Worm (Caenorhabditis elegans) whole organism, L1 larva: ENCODE results near the gene fbxa-153.

Source experiments
- C04F5.9 ChIP-seq: sonication (generic microtip); optimal IDR thresholded peaks from 2 replicates; lab custom pipeline; 2016; ENCODE audit warnings: missing genetic modification characterization, missing compliant biosample characterization
- C16A3.4 ChIP-seq: fragments of 150-350 bp; optimal IDR thresholded peaks from 2 replicates; lab custom pipeline; 2014; ENCODE audit warnings: missing biosample characterization, missing genetic modification characterization
- C34B4.2 ChIP-seq: sonication (generic microtip); optimal IDR thresholded peaks from 2 replicates; lab custom pipeline; 2017; ENCODE audit warnings: mild to moderate bottlenecking, missing genetic modification characterization, missing compliant biosample characterization
- F16B12.6 ChIP-seq: fragments of 150-350 bp; optimal IDR thresholded peaks from 2 replicates; lab custom pipeline; 2014; ENCODE audit warnings: missing biosample characterization, missing genetic modification characterization
- blmp-1 ChIP-seq: fragments of 150-350 bp; optimal IDR thresholded peaks from 2 replicates; lab custom pipeline; 2014; ENCODE audit warnings: missing biosample characterization, missing genetic modification characterization
- ceh-82 ChIP-seq, 3 experiments: fragments of 150-350 bp in 1 of 3; sonication (generic microtip) in 2 of 3; optimal IDR thresholded peaks; 2 replicates each; lab custom pipeline; 2014 to 2017; ENCODE audit warnings: missing biosample characterization in 3 of 3, missing genetic modification characterization in 3 of 3
- ceh-88 ChIP-seq: fragments of 200-800 bp; sonication (Bioruptor generic); IDR thresholded peaks from 2 replicates; pipeline ENCODE4 v1.3.6; 2022; ENCODE audit warnings: missing genetic modification characterization, missing compliant biosample characterization
- ces-1 ChIP-seq: fragments of 150-350 bp; optimal IDR thresholded peaks from 2 replicates; lab custom pipeline; 2014; ENCODE audit warnings: missing biosample characterization, missing genetic modification reagents, missing genetic modification characterization
- dpl-1 ChIP-seq, 3 experiments: fragments of 150-350 bp in 2 of 3; sonication (generic microtip) in 1 of 3; optimal IDR thresholded peaks; 2 replicates each; lab custom pipeline; 2014 to 2017; ENCODE audit warnings: missing biosample characterization in 3 of 3, missing genetic modification characterization in 3 of 3, missing genetic modification reagents in 3 of 3
- dsc-1 ChIP-seq: sonication (generic microtip); optimal IDR thresholded peaks from 2 replicates; lab custom pipeline; 2016; ENCODE audit warnings: mild to moderate bottlenecking, missing genetic modification characterization, missing compliant biosample characterization
- efl-1 ChIP-seq, 4 experiments: fragments of 150-350 bp; optimal IDR thresholded peaks in 3 of 4; peaks in 1 of 4; 1 replicate in 1 of 4; 2 replicates in 3 of 4; lab custom pipeline; 2014; ENCODE audit warnings: missing biosample characterization in 2 of 4, missing genetic modification characterization in 2 of 4, missing genetic modification reagents in 2 of 4
- elt-3 ChIP-seq, 6 experiments: fragments of 150-350 bp in 1 of 6; sonication (generic microtip); optimal IDR thresholded peaks; 2 replicates each; lab custom pipeline; 2017 to 2018; ENCODE audit warnings: missing biosample characterization in 6 of 6, missing genetic modification characterization in 6 of 6, inconsistent platforms in 1 of 6
- fkh-4 ChIP-seq: sonication (generic microtip); optimal IDR thresholded peaks from 2 replicates; lab custom pipeline; 2016; ENCODE audit warnings: missing compliant biosample characterization, missing genetic modification characterization, borderline replicate concordance
- fkh-8 ChIP-seq: sonication (generic microtip); optimal IDR thresholded peaks from 2 replicates; lab custom pipeline; 2016; ENCODE audit warnings: mild to moderate bottlenecking, missing genetic modification characterization, missing compliant biosample characterization
- fos-1 ChIP-seq: fragments of 150-350 bp; optimal IDR thresholded peaks from 2 replicates; lab custom pipeline; 2014; ENCODE audit warnings: missing biosample characterization, missing genetic modification characterization
- grh-1 ChIP-seq: fragments of 200-800 bp; sonication (Bioruptor generic); IDR thresholded peaks from 2 replicates; pipeline ENCODE4 v1.3.6; 2022; ENCODE audit warnings: missing genetic modification reagents, missing genetic modification characterization, missing compliant biosample characterization
- lin-13 ChIP-seq: fragments of 150-350 bp; optimal IDR thresholded peaks from 2 replicates; lab custom pipeline; 2014; ENCODE audit warnings: missing biosample characterization, missing genetic modification reagents, missing genetic modification characterization
- lin-14 ChIP-seq: fragments of 200-800 bp; sonication (Bioruptor generic); optimal IDR thresholded peaks from 2 replicates; lab custom pipeline; 2018; ENCODE audit warnings: mild to moderate bottlenecking, missing genetic modification characterization, moderate library complexity, missing compliant biosample characterization
- lin-35 ChIP-seq, 2 experiments: fragments of 150-350 bp; optimal IDR thresholded peaks; 2 replicates each; lab custom pipeline; 2014; ENCODE audit warnings: missing biosample characterization in 2 of 2, missing genetic modification characterization in 2 of 2, missing genetic modification reagents in 2 of 2
- lir-3 ChIP-seq: sonication (generic microtip); optimal IDR thresholded peaks from 2 replicates; lab custom pipeline; 2016; ENCODE audit warnings: mild to moderate bottlenecking, missing genetic modification characterization, moderate library complexity, missing compliant biosample characterization; ENCODE audit not compliant: poor library complexity
- lsy-2 ChIP-seq, 2 experiments: fragments of 150-350 bp; optimal IDR thresholded peaks; 2 replicates each; lab custom pipeline; 2014; ENCODE audit warnings: missing biosample characterization in 2 of 2, missing genetic modification characterization in 2 of 2
- mdl-1 ChIP-seq, 2 experiments: fragments of 150-350 bp; optimal IDR thresholded peaks; 2 replicates each; lab custom pipeline; 2014 to 2017; ENCODE audit warnings: missing biosample characterization in 2 of 2, missing genetic modification characterization in 2 of 2, inconsistent platforms in 1 of 2
- mef-2 ChIP-seq: fragments of 150-350 bp; optimal IDR thresholded peaks from 2 replicates; lab custom pipeline; 2014; ENCODE audit warnings: missing biosample characterization, missing genetic modification characterization
- mep-1 ChIP-seq: fragments of 150-350 bp; optimal IDR thresholded peaks from 2 replicates; lab custom pipeline; 2014; ENCODE audit warnings: missing biosample characterization, missing genetic modification characterization
- nhr-19 ChIP-seq: fragments of 200-800 bp; sonication (Bioruptor generic); conservative IDR thresholded peaks from 2 replicates; pipeline ENCODE4 v1.3.6; 2022; ENCODE audit warnings: missing genetic modification characterization, missing compliant biosample characterization
- nhr-20 ChIP-seq: sonication (generic microtip); optimal IDR thresholded peaks from 2 replicates; lab custom pipeline; 2016; ENCODE audit warnings: mild to moderate bottlenecking, missing genetic modification characterization, missing compliant biosample characterization
- nhr-28 ChIP-seq: fragments of 150-350 bp; optimal IDR thresholded peaks from 2 replicates; lab custom pipeline; 2014; ENCODE audit warnings: missing biosample characterization, missing genetic modification characterization
- nhr-47 ChIP-seq: sonication (generic microtip); optimal IDR thresholded peaks from 2 replicates; lab custom pipeline; 2016; ENCODE audit warnings: mild to moderate bottlenecking, missing genetic modification characterization, moderate library complexity, missing compliant biosample characterization
- nhr-71 ChIP-seq: sonication (generic microtip); optimal IDR thresholded peaks from 2 replicates; lab custom pipeline; 2016; ENCODE audit warnings: mild to moderate bottlenecking, missing genetic modification characterization, moderate library complexity, missing compliant biosample characterization
- nhr-77 ChIP-seq: fragments of 150-350 bp; optimal IDR thresholded peaks from 2 replicates; lab custom pipeline; 2014; ENCODE audit warnings: missing biosample characterization, missing genetic modification characterization
- nhr-85 ChIP-seq: sonication (generic microtip); peaks from one replicate; lab custom pipeline; 2016; ENCODE audit warnings: missing genetic modification characterization, inconsistent platforms, missing compliant biosample characterization
- nhr-90 ChIP-seq: sonication (generic microtip); optimal IDR thresholded peaks from 2 replicates; lab custom pipeline; 2016; ENCODE audit warnings: mild to moderate bottlenecking, missing genetic modification characterization, missing compliant biosample characterization; ENCODE audit not compliant: poor library complexity
- pax-3 ChIP-seq: fragments of 200-800 bp; sonication (Bioruptor generic); optimal IDR thresholded peaks from 2 replicates; lab custom pipeline; 2018; ENCODE audit warnings: mild to moderate bottlenecking, missing genetic modification characterization, moderate library complexity, missing compliant biosample characterization
- pqm-1 ChIP-seq: sonication (generic microtip); optimal IDR thresholded peaks from 3 replicates; lab custom pipeline; 2017; ENCODE audit warnings: missing biosample characterization, missing genetic modification characterization
- rnt-1 ChIP-seq: sonication (generic microtip); optimal IDR thresholded peaks from 2 replicates; lab custom pipeline; 2016; ENCODE audit warnings: mild to moderate bottlenecking, missing genetic modification characterization, moderate library complexity, missing compliant biosample characterization
- skn-1 ChIP-seq: fragments of 150-350 bp; optimal IDR thresholded peaks from 2 replicates; lab custom pipeline; 2014; ENCODE audit warnings: missing biosample characterization, missing genetic modification characterization
- snpc-4 ChIP-seq: fragments of 150-350 bp; optimal IDR thresholded peaks from 2 replicates; lab custom pipeline; 2014; ENCODE audit warnings: missing biosample characterization, missing genetic modification characterization
- snu-23 ChIP-seq: sonication (generic microtip); optimal IDR thresholded peaks from 2 replicates; lab custom pipeline; 2016; ENCODE audit warnings: missing genetic modification characterization, missing compliant biosample characterization
- sptf-1 ChIP-seq: fragments of 150-350 bp; optimal IDR thresholded peaks from 2 replicates; lab custom pipeline; 2014; ENCODE audit warnings: missing biosample characterization, missing genetic modification characterization
- swsn-7 ChIP-seq: sonication (generic microtip); optimal IDR thresholded peaks from 2 replicates; lab custom pipeline; 2016; ENCODE audit warnings: missing genetic modification characterization, missing compliant biosample characterization
- tbx-2 ChIP-seq: sonication (generic microtip); optimal IDR thresholded peaks from 2 replicates; lab custom pipeline; 2016; ENCODE audit warnings: missing genetic modification characterization, missing compliant biosample characterization
- unc-130 ChIP-seq: fragments of 150-350 bp; optimal IDR thresholded peaks from 2 replicates; lab custom pipeline; 2017; ENCODE audit warnings: missing biosample characterization, missing genetic modification characterization, inconsistent platforms
- unc-86 ChIP-seq: sonication (generic microtip); optimal IDR thresholded peaks from 2 replicates; lab custom pipeline; 2016; ENCODE audit warnings: missing genetic modification characterization, missing compliant biosample characterization
- unc-98 ChIP-seq: fragments of 200-800 bp; sonication (Bioruptor generic); IDR thresholded peaks from 2 replicates; pipeline ENCODE4 v1.3.6; 2022; ENCODE audit warnings: missing genetic modification characterization, missing compliant biosample characterization
- xbp-1 ChIP-seq: sonication (generic microtip); optimal IDR thresholded peaks from 2 replicates; lab custom pipeline; 2016; ENCODE audit warnings: missing genetic modification characterization, missing compliant biosample characterization

fbxa-153 gene

ce11 chrV:15590183-15590667, 20.0 kb downstream of the fbxa-153 start, which contains the start of gene F28F8.7 (continued):
- peak; percentile 78 for TF ChIP-seq grh-1 (GFP tag; lab: Robert Waterston, UW)
- peak; percentile 55 for TF ChIP-seq swsn-7 (tag; lab: Kevin White, UChicago)
- peak; percentile 0 to 36 for TF ChIP-seq lin-35 (GFP tag; optimal IDR thresholded peaks at IDR 0.05; lab: Kevin White, UChicago)
- TF ChIP-seq lir-3 (tag; lab: Kevin White, UChicago), result peak; percentile 82
- TF ChIP-seq nhr-71 (tag; lab: Kevin White, UChicago), result peak; percentile 86
- TF ChIP-seq ceh-88, result peak; percentile 74
- TF ChIP-seq unc-86 (tag; lab: Kevin White, UChicago), result peak; percentile 36
- TF ChIP-seq fkh-8 (tag; lab: Kevin White, UChicago), result peak; percentile 48
- peak; percentile 35 for TF ChIP-seq nhr-77 (tag; lab: Kevin White, UChicago)
- TF ChIP-seq F16B12.6 (tag; lab: Kevin White, UChicago), result peak; percentile 20
- peak; percentile 65 for TF ChIP-seq lin-14
- TF ChIP-seq lsy-2 (tag; optimal IDR thresholded peaks at IDR 0.05; lab: Kevin White, UChicago), result peak; percentile 89 to 92
- TF ChIP-seq fkh-4 (tag; lab: Kevin White, UChicago), result peak; percentile 16
- TF ChIP-seq nhr-19 (GFP tag; lab: Robert Waterston, UW), result peak; percentile 94
- TF ChIP-seq xbp-1 (tag; lab: Kevin White, UChicago), result peak; percentile 72

- TF ChIP-seq lsy-2 (tag; optimal IDR thresholded peaks at IDR 0.05; lab: Kevin White, UChicago) (peak in 1 of 2 experiments; percentile 5), rnt-1 (peak; percentile 33)
Observed at ce11 chrV:15585744-15586143, 24.4 kb downstream of the fbxa-153 start.

- TF ChIP-seq sptf-1 (tag; lab: Kevin White, UChicago) (no peak), C34B4.2 (tag; lab: Kevin White, UChicago) (no peak), lsy-2 (tag; optimal IDR thresholded peaks at IDR 0.05; lab: Kevin White, UChicago) (peak; percentile 67 to 80), F16B12.6 (tag; lab: Kevin White, UChicago) (peak; percentile 4), fkh-4 (tag; lab: Kevin White, UChicago) (no peak), nhr-19 (GFP tag; lab: Robert Waterston, UW) (peak; percentile 58), grh-1 (GFP tag; lab: Robert Waterston, UW) (no peak), snu-23 (GFP tag; lab: Kevin White, UChicago) (peak; percentile 56), lin-35 (GFP tag; optimal IDR thresholded peaks at IDR 0.05; lab: Kevin White, UChicago) (peak; percentile 95 to 98), pqm-1 (no peak), xbp-1 (tag; lab: Kevin White, UChicago) (peak; percentile 52), fos-1 (peak; percentile 41), blmp-1 (tag; lab: Kevin White, UChicago) (peak; percentile 53), dsc-1 (no peak), ces-1 (no peak), nhr-85 (tag; lab: Kevin White, UChicago) (peak; percentile 49), mef-2 (tag; lab: Kevin White, UChicago) (no peak), ceh-82 (tag; optimal IDR thresholded peaks at IDR 0.05; lab: Kevin White, UChicago) (peak in 2 of 3 experiments; percentile 25 to 46), nhr-77 (tag; lab: Kevin White, UChicago) (no peak), C04F5.9 (tag; lab: Kevin White, UChicago) (no peak), nhr-47 (tag; lab: Kevin White, UChicago) (peak; percentile 57), lin-14 (no peak), dpl-1 (GFP tag; optimal IDR thresholded peaks at IDR 0.05; lab: Kevin White, UChicago) (peak; percentile 91 to 96 (median 93)), unc-130 (tag; lab: Kevin White, UChicago) (peak; percentile 46), swsn-7 (tag; lab: Kevin White, UChicago) (peak; percentile 46), mdl-1 (tag; optimal IDR thresholded peaks at IDR 0.05; lab: Kevin White, UChicago) (peak in 1 of 2 experiments; percentile 15), C16A3.4 (tag; lab: Kevin White, UChicago) (peak; percentile 44), unc-98 (GFP tag; lab: Robert Waterston, UW) (no peak), tbx-2 (tag; lab: Kevin White, UChicago) (peak; percentile 27), mep-1 (tag; lab: Kevin White, UChicago) (no peak), nhr-20 (tag; lab: Kevin White, UChicago) (peak; percentile 14), lin-13 (GFP tag; lab: Kevin White, UChicago) (peak; percentile 43), nhr-71 (tag; lab: Kevin White, UChicago) (peak; percentile 63), snpc-4 (tag; lab: Kevin White, UChicago) (peak; percentile 40), efl-1 (optimal IDR thresholded peaks at IDR 0.05; lab: Kevin White, UChicago) (peak; percentile 44 to 94), efl-1 (GFP tag; optimal IDR thresholded peaks at IDR 0.05 in 1 of 2; lab: Kevin White, UChicago) (peak; percentile 93 to 99), rnt-1 (peak; percentile 59), nhr-28 (tag; lab: Kevin White, UChicago) (no peak), skn-1 (tag; lab: Kevin White, UChicago) (peak; percentile 76), pax-3 (tag; lab: Kevin White, UChicago) (no peak), elt-3 (tag; optimal IDR thresholded peaks at IDR 0.05; lab: Kevin White, UChicago) (no peak), nhr-90 (tag; lab: Kevin White, UChicago) (peak; percentile 40)
Observed at ce11 chrV:15578386-15578785, 31.8 kb downstream of the fbxa-153 start, which contains the start of gene F28F8.9. TSS of gene F28F8.9 (minus strand) at chrV:15578673.
